Fruit fly (Drosophila melanogaster) whole organism: ENCODE measurements around the gene CG16798.

Source experiments
- CG8478 ChIP-seq: fragments of >200 bp; optimal IDR thresholded peaks from 2 replicates; lab custom pipeline; 2018; ENCODE audit warnings: inconsistent platforms
- EcR ChIP-seq, 2 experiments: fragments of >200 bp; optimal IDR thresholded peaks; 2 replicates each; lab custom pipeline; 2017; ENCODE audit warnings: missing biosample characterization in 2 of 2, missing genetic modification characterization in 2 of 2, missing genetic modification reagents in 2 of 2
- pan ChIP-seq: fragments of >200 bp; optimal IDR thresholded peaks from 2 replicates; lab custom pipeline; 2017
- psq ChIP-seq: fragments of >200 bp; optimal IDR thresholded peaks from 2 replicates; lab custom pipeline; 2017
- usp ChIP-seq: fragments of >200 bp; optimal IDR thresholded peaks from 2 replicates; lab custom pipeline; 2017; ENCODE audit warnings: missing biosample characterization, missing genetic modification characterization, mixed read lengths

dm6 chr2L:20341211-20341998, 40.8 kb downstream of the CG16798 start:
- no peak for TF ChIP-seq pan
- no peak for TF ChIP-seq psq (lab: Kevin White, UChicago)
- no peak for TF ChIP-seq EcR (GFP tag; optimal IDR thresholded peaks at IDR 0.05; lab: Kevin White, UChicago)
- TF ChIP-seq CG8478 (lab: Kevin White, UChicago): no peak
- TF ChIP-seq usp (GFP tag; lab: Kevin White, UChicago): no peak
